Fruit fly (Drosophila melanogaster): Measurements from ENCODE around the gene CG10700.

Gene CG10700

DNA sequence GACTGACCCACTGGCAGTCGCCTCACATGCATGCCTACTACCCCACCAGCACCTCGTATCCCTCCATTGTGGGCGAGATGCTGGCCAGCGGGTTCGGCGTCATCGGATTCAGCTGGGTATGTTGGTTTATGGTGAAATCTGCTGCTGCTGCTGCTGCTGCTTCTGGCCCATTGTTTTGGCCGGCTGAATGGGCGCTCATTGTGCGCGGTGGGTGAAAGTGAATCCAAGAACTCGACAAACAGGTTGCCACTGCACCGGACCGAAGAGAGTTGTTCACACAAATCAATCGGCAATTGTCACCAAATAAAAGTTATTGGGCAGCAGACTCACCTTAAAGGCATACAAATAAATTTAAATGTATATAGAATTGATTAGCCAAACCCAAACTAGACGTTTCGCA, 33.4 kb upstream of the CG10700 start:
- TF ChIP-seq bab1 (GFP tag; optimal IDR thresholded peaks at IDR 0.05) (no peak), Crg-1 (GFP tag; optimal IDR thresholded peaks at IDR 0.05) (no peak), kay (GFP tag; ENCODE audit: borderline replicate concordance) (no peak), cic (GFP tag; optimal IDR thresholded peaks at IDR 0.05) (no peak), CG5204 (GFP tag; optimal IDR thresholded peaks at IDR 0.05) (no peak), ovo (GFP tag; optimal IDR thresholded peaks at IDR 0.05) (no peak), CG7101 (tag; optimal IDR thresholded peaks at IDR 0.05) (no peak), CG1620 (GFP tag; optimal IDR thresholded peaks at IDR 0.05) (no peak), Mnt (GFP tag; optimal IDR thresholded peaks at IDR 0.05) (no peak), Hr96 (GFP tag; optimal IDR thresholded peaks at IDR 0.05) (no peak), CG33017 (tag; optimal IDR thresholded peaks at IDR 0.05) (no peak), CG7045 (GFP tag; optimal IDR thresholded peaks at IDR 0.05) (no peak), pad (GFP tag; optimal IDR thresholded peaks at IDR 0.05) (no peak), CG14711 (tag; optimal IDR thresholded peaks at IDR 0.05) (no peak)

DNA sequence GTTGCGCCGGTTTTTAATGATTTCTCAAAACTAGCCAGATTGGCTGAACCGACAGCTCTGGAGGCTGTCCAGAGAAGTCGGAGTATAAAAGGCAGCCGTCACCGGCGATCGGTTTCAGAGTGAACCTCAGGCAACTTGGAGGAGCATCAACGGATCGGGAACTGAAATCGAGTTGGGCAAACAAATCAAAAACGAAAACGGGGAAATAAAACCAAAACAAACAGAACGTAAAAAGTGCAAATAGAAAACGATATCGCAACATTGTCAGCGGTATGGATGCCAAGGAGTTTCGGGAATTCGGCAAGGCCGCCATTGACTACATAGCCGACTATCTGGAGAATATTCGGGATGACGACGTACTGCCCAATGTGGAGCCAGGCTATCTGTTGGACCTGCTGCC, 32.9 kb upstream of the CG10700 start:
- no peak for TF ChIP-seq ovo (GFP tag; optimal IDR thresholded peaks at IDR 0.05)
- TF ChIP-seq kay (GFP tag; ENCODE audit: borderline replicate concordance) = no peak
- TF ChIP-seq Mnt (GFP tag; optimal IDR thresholded peaks at IDR 0.05) = no peak
- TF ChIP-seq pad (GFP tag; optimal IDR thresholded peaks at IDR 0.05) = no peak
- TF ChIP-seq cnc (optimal IDR thresholded peaks at IDR 0.05) = no peak
- TF ChIP-seq tj (GFP tag; optimal IDR thresholded peaks at IDR 0.05) = no peak
- TF ChIP-seq Crg-1 (GFP tag; optimal IDR thresholded peaks at IDR 0.05) = no peak

DNA sequence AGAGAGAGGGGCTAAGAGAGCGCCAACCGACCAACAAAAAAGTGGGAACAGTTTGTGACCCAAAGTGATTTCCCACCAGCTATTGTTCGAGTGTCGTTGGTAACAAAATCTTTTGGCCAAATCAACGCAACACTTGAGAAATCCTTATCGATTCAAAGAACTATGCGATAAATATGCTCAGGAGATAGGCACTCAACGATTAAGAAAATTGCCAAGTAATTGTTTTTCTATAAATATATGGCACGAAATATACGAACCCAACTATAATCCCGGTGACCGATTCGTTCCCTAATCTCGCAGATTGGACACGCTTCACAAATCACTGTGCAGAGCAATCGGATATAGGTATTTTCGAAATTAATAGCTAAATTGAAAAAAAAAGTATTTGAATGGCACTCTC, 32.3 kb upstream of the CG10700 start:
- TF ChIP-seq cnc (optimal IDR thresholded peaks at IDR 0.05) (no peak), Crg-1 (GFP tag; optimal IDR thresholded peaks at IDR 0.05) (no peak), CG33017 (tag; optimal IDR thresholded peaks at IDR 0.05) (no peak), CG5204 (GFP tag; optimal IDR thresholded peaks at IDR 0.05) (no peak)

dm6 chr2L:19109625-19110204, 30.9 kb upstream of the CG10700 start, which contains the start of gene amd:
TSS of gene amd (plus strand) at chr2L:19110154.
- TF ChIP-seq Clk (GFP tag; optimal IDR thresholded peaks at IDR 0.05) = no peak
- no peak for TF ChIP-seq CG12768 (GFP tag; optimal IDR thresholded peaks at IDR 0.05)
- no peak for TF ChIP-seq cnc (optimal IDR thresholded peaks at IDR 0.05)
- no peak for TF ChIP-seq cic (GFP tag; optimal IDR thresholded peaks at IDR 0.05)
- no peak for TF ChIP-seq ovo (GFP tag; optimal IDR thresholded peaks at IDR 0.05)
- no peak for TF ChIP-seq bab1 (GFP tag; optimal IDR thresholded peaks at IDR 0.05)
- TF ChIP-seq kay (GFP tag; ENCODE audit: borderline replicate concordance) = no peak
- no peak for TF ChIP-seq pad (GFP tag; optimal IDR thresholded peaks at IDR 0.05)
- TF ChIP-seq Crg-1 (GFP tag; optimal IDR thresholded peaks at IDR 0.05) = no peak
- TF ChIP-seq CG7045 (GFP tag; optimal IDR thresholded peaks at IDR 0.05) = no peak

- TF ChIP-seq cic (GFP tag; optimal IDR thresholded peaks at IDR 0.05) = no peak
- TF ChIP-seq pad (GFP tag; optimal IDR thresholded peaks at IDR 0.05) = peak; percentile 46
These were observed 29.6 kb upstream of the CG10700 start, which contains the start of gene Lim3 for dm6 chr2L:19108377-19108876. TSS of gene Lim3 (minus strand) at chr2L:19108427.

dm6 chr2L:19106235-19106634, 27.4 kb upstream of the CG10700 start:
- TF ChIP-seq Crg-1 (GFP tag; optimal IDR thresholded peaks at IDR 0.05) (no peak), tj (GFP tag; optimal IDR thresholded peaks at IDR 0.05) (no peak), bab1 (GFP tag; optimal IDR thresholded peaks at IDR 0.05) (no peak), CG33017 (tag; optimal IDR thresholded peaks at IDR 0.05) (no peak), CG1620 (GFP tag; optimal IDR thresholded peaks at IDR 0.05) (no peak), kay (GFP tag; ENCODE audit: borderline replicate concordance) (no peak), toe (GFP tag; optimal IDR thresholded peaks at IDR 0.05) (no peak), CG12768 (GFP tag; optimal IDR thresholded peaks at IDR 0.05) (no peak)

DNA sequence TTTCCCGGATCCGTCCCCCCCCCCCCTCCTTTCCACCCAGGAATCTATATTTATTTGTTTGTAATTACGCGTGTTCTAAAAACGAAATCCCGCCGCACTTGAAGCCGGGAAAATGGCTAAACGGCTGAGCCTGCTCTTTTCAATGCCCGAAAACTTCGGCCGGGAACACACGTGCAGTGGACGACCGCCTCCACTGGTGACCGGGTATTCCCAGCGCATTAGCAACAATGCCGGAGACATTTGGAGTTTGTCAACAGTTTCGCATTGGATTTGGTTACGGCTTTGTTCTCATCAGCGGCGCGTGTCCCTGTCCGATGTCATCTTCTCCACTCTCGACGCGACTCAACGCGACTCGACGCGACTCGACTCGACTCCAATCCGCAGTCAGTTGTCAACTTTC, 25.6 kb upstream of the CG10700 start:
- TF ChIP-seq bab1 (GFP tag; optimal IDR thresholded peaks at IDR 0.05) = no peak
- no peak for TF ChIP-seq CG11617 (GFP tag; optimal IDR thresholded peaks at IDR 0.05)
- no peak for TF ChIP-seq CG7045 (GFP tag; optimal IDR thresholded peaks at IDR 0.05)
- no peak for TF ChIP-seq tj (GFP tag; optimal IDR thresholded peaks at IDR 0.05)
- TF ChIP-seq Mnt (GFP tag; optimal IDR thresholded peaks at IDR 0.05) = no peak
- TF ChIP-seq pad (GFP tag; optimal IDR thresholded peaks at IDR 0.05) = no peak
- no peak for TF ChIP-seq Clk (GFP tag; optimal IDR thresholded peaks at IDR 0.05)
- TF ChIP-seq CG5204 (GFP tag; optimal IDR thresholded peaks at IDR 0.05) = no peak
- no peak for TF ChIP-seq CG7101 (tag; optimal IDR thresholded peaks at IDR 0.05)
- TF ChIP-seq ovo (GFP tag; optimal IDR thresholded peaks at IDR 0.05) = no peak
- no peak for TF ChIP-seq cnc (optimal IDR thresholded peaks at IDR 0.05)
- TF ChIP-seq CG33017 (tag; optimal IDR thresholded peaks at IDR 0.05) = no peak

All from whole organism, adult.